Fruit fly (Drosophila melanogaster): Measurements from ENCODE around the gene wnd.

wnd gene

dm6 chr3L:19612172-19612571, 23.4 kb downstream of the wnd start, which contains the start of the genes Lon and PIG-F (continued):
- peak; percentile 99 for TF ChIP-seq fd96Cb (tag; optimal IDR thresholded peaks at IDR 0.05)
- peak; percentile 99 for TF ChIP-seq CG7372 (GFP tag; IDR thresholded peaks at IDR 0.05)
- peak; percentile 99 for TF ChIP-seq CG2120 (GFP tag; optimal IDR thresholded peaks at IDR 0.05)
- TF ChIP-seq wor (GFP tag; IDR thresholded peaks at IDR 0.05) = peak; percentile 98
- peak; percentile 99 for TF ChIP-seq CG34376 (GFP tag; optimal IDR thresholded peaks at IDR 0.05)
- peak; percentile 97 for TF ChIP-seq da (GFP tag; optimal IDR thresholded peaks at IDR 0.05)
- TF ChIP-seq CG31224 (GFP tag; IDR thresholded peaks at IDR 0.05) = peak; percentile 95
- peak; percentile 93 for TF ChIP-seq her (GFP tag; optimal IDR thresholded peaks at IDR 0.05)
- TF ChIP-seq mam (GFP tag; optimal IDR thresholded peaks at IDR 0.05) = peak; percentile 99
- TF ChIP-seq Fer1 (GFP tag; optimal IDR thresholded peaks at IDR 0.05) = peak; percentile 99
- TF ChIP-seq Six4 (GFP tag; optimal IDR thresholded peaks at IDR 0.05) = peak; percentile 99
- TF ChIP-seq HmgZ (tag; optimal IDR thresholded peaks at IDR 0.05) = peak; percentile 98
- peak; percentile 93 for TF ChIP-seq ham (GFP tag; IDR thresholded peaks at IDR 0.05)
- peak; percentile 97 for TF ChIP-seq CG12744 (GFP tag; optimal IDR thresholded peaks at IDR 0.05)
- peak; percentile 98 for TF ChIP-seq HLH3B (GFP tag; IDR thresholded peaks at IDR 0.05)
- TF ChIP-seq CG17802 (tag; optimal IDR thresholded peaks at IDR 0.05) = peak; percentile 91
- TF ChIP-seq prd (optimal IDR thresholded peaks at IDR 0.05) = no peak
- peak; percentile 99 for TF ChIP-seq prd (GFP tag; IDR thresholded peaks at IDR 0.05)
- peak; percentile 59; the same call in 1 of the 2 replicates for TF ChIP-seq aop (GFP tag; IDR thresholded peaks at IDR 0.05)
- TF ChIP-seq psq (GFP tag; optimal IDR thresholded peaks at IDR 0.05) = peak; percentile 96
- TF ChIP-seq croc (GFP tag; conservative IDR thresholded peaks at IDR 0.05) = peak; percentile 99
- peak; percentile 94 for TF ChIP-seq Neu2 (GFP tag; optimal IDR thresholded peaks at IDR 0.05; ENCODE audit: borderline replicate concordance)
- TF ChIP-seq Nf-YA (GFP tag; IDR thresholded peaks at IDR 0.05) = peak; percentile 93
- TF ChIP-seq CG6791 (GFP tag; IDR thresholded peaks at IDR 0.05; ENCODE audit: partially characterized antibody) = peak; percentile 44; the same call in 1 of the 3 replicates
- peak; percentile 97 for TF ChIP-seq CG6683 (GFP tag; optimal IDR thresholded peaks at IDR 0.05)
- TF ChIP-seq CG10267 (tag; optimal IDR thresholded peaks at IDR 0.05) = peak; percentile 100
- peak; percentile 97 for TF ChIP-seq run (tag; optimal IDR thresholded peaks at IDR 0.05)
- TF ChIP-seq CG10654 (GFP tag; optimal IDR thresholded peaks at IDR 0.05) = peak; percentile 99
- TF ChIP-seq sisA (GFP tag; IDR thresholded peaks at IDR 0.05) = peak; percentile 99
- TF ChIP-seq CG12769 (tag; optimal IDR thresholded peaks at IDR 0.05) = no peak
- peak; percentile 99 for TF ChIP-seq CG18599 (GFP tag; optimal IDR thresholded peaks at IDR 0.05)
- TF ChIP-seq sim (GFP tag; IDR thresholded peaks at IDR 0.05) = peak; percentile 94
- TF ChIP-seq CG3995 (GFP tag; optimal IDR thresholded peaks at IDR 0.05) = peak; percentile 88
- TF ChIP-seq Rfx (GFP tag; IDR thresholded peaks at IDR 0.05) = peak; percentile 99
- peak; percentile 98 for TF ChIP-seq jumu (GFP tag; optimal IDR thresholded peaks at IDR 0.05)
- peak; percentile 99 for TF ChIP-seq caup (GFP tag; optimal IDR thresholded peaks at IDR 0.05; ENCODE audit: severe bottlenecking)
- peak; percentile 99 for TF ChIP-seq lab (GFP tag; optimal IDR thresholded peaks at IDR 0.05)
- peak; percentile 78 for TF ChIP-seq CG15479 (GFP tag; optimal IDR thresholded peaks at IDR 0.05)
- TF ChIP-seq CG8281 (tag; optimal IDR thresholded peaks at IDR 0.05) = peak; percentile 95
- peak; percentile 100 for TF ChIP-seq CG33557 (GFP tag; optimal IDR thresholded peaks at IDR 0.05)
- no peak for TF ChIP-seq Tbp (GFP tag; optimal IDR thresholded peaks at IDR 0.05)
- peak; percentile 94 for TF ChIP-seq CG43689 (GFP tag; IDR thresholded peaks at IDR 0.05)
- TF ChIP-seq amos (GFP tag; IDR thresholded peaks at IDR 0.05; ENCODE audit: partially characterized antibody) = peak; percentile 47
- TF ChIP-seq CG5245 (GFP tag; optimal IDR thresholded peaks at IDR 0.05) = peak; percentile 98
- peak; percentile 100 for TF ChIP-seq tin (GFP tag; optimal IDR thresholded peaks at IDR 0.05)
- peak; percentile 63 for TF ChIP-seq Scr (GFP tag; IDR thresholded peaks at IDR 0.05; ENCODE audit: partially characterized antibody)
- TF ChIP-seq luna (GFP tag; optimal IDR thresholded peaks at IDR 0.05) = peak; percentile 95
- TF ChIP-seq usp (GFP tag; optimal IDR thresholded peaks at IDR 0.05) = no peak
- no peak for TF ChIP-seq CG1603 (tag; optimal IDR thresholded peaks at IDR 0.05)
- TF ChIP-seq Hr51 (GFP tag; optimal IDR thresholded peaks at IDR 0.05) = peak; percentile 99
- peak; percentile 94 for TF ChIP-seq CG7987 (GFP tag; optimal IDR thresholded peaks at IDR 0.05)

Measured in whole organism, embryonic.